Worm (Caenorhabditis elegans) whole organism, midembryonic: ENCODE measurements around the gene C04A2.15.

Experiments used
- flt-1 ChIP-seq: fragments of 200-800 bp; sonication (Bioruptor generic); IDR thresholded peaks from 2 replicates; pipeline ENCODE4 v1.3.6; 2022; ENCODE audit warnings: missing genetic modification characterization, missing compliant biosample characterization
- klf-2 ChIP-seq: fragments of 200-800 bp; sonication (Bioruptor generic); conservative IDR thresholded peaks from 2 replicates; pipeline ENCODE4 v1.3.6; 2022; ENCODE audit warnings: missing genetic modification reagents, missing genetic modification characterization, missing compliant biosample characterization
- tab-1 ChIP-seq: fragments of 200-800 bp; sonication (Bioruptor generic); IDR thresholded peaks from 2 replicates; pipeline ENCODE4 v1.3.6; 2022; ENCODE audit warnings: missing genetic modification characterization, missing compliant biosample characterization

DNA sequence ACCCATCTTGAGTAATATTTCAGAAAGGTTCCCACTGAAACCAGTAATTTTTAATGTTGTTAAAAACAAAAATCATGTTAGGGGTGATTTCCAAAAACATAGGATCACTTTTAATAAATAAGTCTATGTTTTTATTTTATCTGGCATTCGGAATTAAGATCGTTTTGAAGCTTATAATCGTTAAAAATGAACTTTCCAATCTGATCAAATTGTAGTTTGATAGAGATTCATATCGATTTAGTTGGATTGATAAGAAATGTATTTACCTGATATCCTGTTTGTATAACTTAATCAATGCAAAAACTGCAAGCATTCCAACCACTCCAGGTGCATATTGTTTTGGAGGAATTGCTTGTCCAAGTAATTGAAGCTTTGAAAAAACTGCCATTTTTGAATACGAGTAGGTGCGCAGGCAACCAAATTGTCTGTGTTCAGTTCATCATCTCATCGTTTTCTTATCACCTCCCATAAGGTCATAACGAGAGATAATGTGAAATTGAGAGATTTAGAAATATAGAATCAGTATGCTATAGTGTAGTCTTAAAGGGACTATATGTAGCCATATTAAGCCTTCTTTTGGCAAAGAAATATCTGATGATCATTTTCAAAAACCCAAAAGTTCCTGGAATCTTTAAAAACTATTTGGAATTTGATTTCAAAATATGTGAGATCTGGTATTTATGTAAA lies 35.4 kb downstream of the C04A2.15 start, which contains the start of gene pmp-2:
- TF ChIP-seq klf-2 (GFP tag; lab: Robert Waterston, UW) = no peak
- no peak for TF ChIP-seq tab-1 (GFP tag; lab: Robert Waterston, UW)
- no peak for TF ChIP-seq flt-1 (GFP tag; lab: Robert Waterston, UW)
